Worm (Caenorhabditis elegans) whole organism, L4 larva: ENCODE results near the gene plk-3.
"Not testable (repeated sequence)": the region's sequence is repeated elsewhere in the genome, so short reads cannot be mapped to it uniquely, and the experiment has no call there.

Experiments used
- T26A8.4 ChIP-seq: fragments of 200-800 bp; sonication (Bioruptor generic); IDR thresholded peaks from 2 replicates; pipeline ENCODE4 v1.3.6; 2022; ENCODE audit warnings: missing genetic modification characterization, missing compliant biosample characterization
- Y105C5A.15 ChIP-seq: fragments of 200-800 bp; sonication (Bioruptor generic); IDR thresholded peaks from 2 replicates; pipeline ENCODE4 v1.3.6; 2022; ENCODE audit warnings: missing genetic modification characterization, missing compliant biosample characterization
- Y5F2A.4 ChIP-seq: fragments of 200-800 bp; sonication (Bioruptor generic); optimal IDR thresholded peaks from 2 replicates; lab custom pipeline; 2018; ENCODE audit warnings: mild to moderate bottlenecking, missing genetic modification characterization, missing compliant biosample characterization
- ZK546.5 ChIP-seq, 2 experiments: sonication (generic microtip); optimal IDR thresholded peaks; 2 replicates each; lab custom pipeline; 2017; ENCODE audit warnings: missing biosample characterization in 2 of 2, missing genetic modification characterization in 2 of 2
- dmd-8 ChIP-seq: fragments of 200-800 bp; sonication (Bioruptor generic); IDR thresholded peaks from 2 replicates; pipeline ENCODE4 v1.3.6; 2022; ENCODE audit warnings: missing genetic modification characterization, missing compliant biosample characterization
- duxl-1 ChIP-seq: sonication (generic microtip); optimal IDR thresholded peaks from 2 replicates; lab custom pipeline; 2016; ENCODE audit warnings: mild to moderate bottlenecking, missing genetic modification characterization, moderate library complexity, missing compliant biosample characterization; ENCODE audit not compliant: poor library complexity
- fos-1 ChIP-seq: fragments of 150-350 bp; optimal IDR thresholded peaks from 2 replicates; lab custom pipeline; 2014; ENCODE audit warnings: missing biosample characterization, missing genetic modification characterization
- hlh-30 ChIP-seq: sonication (generic microtip); optimal IDR thresholded peaks from 2 replicates; lab custom pipeline; 2017; ENCODE audit warnings: antibody characterized with exemption, mild to moderate bottlenecking, missing genetic modification characterization, missing compliant biosample characterization; ENCODE audit not compliant: insufficient read depth
- lin-39 ChIP-seq: fragments of 150-350 bp; optimal IDR thresholded peaks from 2 replicates; lab custom pipeline; 2014; ENCODE audit warnings: missing biosample characterization, missing genetic modification reagents, missing genetic modification characterization
- lir-3 ChIP-seq: sonication (generic microtip); optimal IDR thresholded peaks from 2 replicates; lab custom pipeline; 2016; ENCODE audit warnings: mild to moderate bottlenecking, missing genetic modification characterization, missing compliant biosample characterization
- nhr-237 ChIP-seq: sonication (generic microtip); optimal IDR thresholded peaks from 2 replicates; lab custom pipeline; 2017; ENCODE audit warnings: missing biosample characterization, missing genetic modification characterization
- pqm-1 ChIP-seq: sonication (generic microtip); optimal IDR thresholded peaks from 2 replicates; lab custom pipeline; 2017; ENCODE audit warnings: missing biosample characterization, missing genetic modification characterization
- set-16 ChIP-seq: fragments of 200-800 bp; sonication (Bioruptor generic); IDR thresholded peaks from 2 replicates; pipeline ENCODE4 v1.3.6; 2022; ENCODE audit warnings: missing genetic modification reagents, missing genetic modification characterization, missing compliant biosample characterization
- snpc-4 ChIP-seq: fragments of 150-350 bp; optimal IDR thresholded peaks from 2 replicates; lab custom pipeline; 2014; ENCODE audit warnings: missing biosample characterization, missing genetic modification characterization

DNA sequence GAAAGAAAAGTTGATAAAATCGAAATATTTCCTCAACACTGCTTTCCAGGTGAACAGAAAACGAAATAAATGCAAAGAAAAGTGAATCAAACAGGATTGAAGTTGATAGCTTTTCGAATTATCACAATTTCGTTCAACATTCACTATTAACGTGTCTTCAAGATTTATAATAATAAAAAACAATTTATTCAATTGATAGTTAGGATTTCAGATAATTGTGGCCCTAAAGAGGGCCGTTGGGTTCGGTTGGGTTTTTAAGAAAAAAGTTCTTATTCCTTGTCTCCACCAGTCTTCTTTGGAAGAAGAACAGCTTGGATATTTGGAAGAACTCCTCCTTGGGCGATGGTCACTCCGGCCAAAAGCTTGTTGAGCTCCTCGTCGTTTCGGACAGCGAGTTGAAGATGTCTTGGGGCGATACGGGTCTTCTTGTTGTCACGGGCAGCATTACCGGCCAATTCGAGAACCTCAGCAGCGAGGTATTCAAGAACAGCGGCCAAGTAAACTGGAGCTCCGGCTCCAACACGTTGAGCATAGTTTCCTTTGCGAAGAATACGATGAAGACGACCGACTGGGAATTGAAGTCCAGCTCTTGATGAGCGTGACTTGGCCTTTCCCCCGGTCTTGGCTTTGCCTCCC is 12.7 kb upstream of the plk-3 start:
- not testable (repeated sequence) for TF ChIP-seq nhr-237 (tag; lab: Kevin White, UChicago); snpc-4; lin-39 (tag; lab: Kevin White, UChicago); dmd-8 (GFP tag; lab: Robert Waterston, UW); fos-1; set-16; hlh-30 (tag; lab: Kevin White, UChicago); T26A8.4; lir-3 (tag; lab: Kevin White, UChicago); pqm-1; duxl-1 (tag; lab: Kevin White, UChicago); ZK546.5 (tag; optimal IDR thresholded peaks at IDR 0.05; lab: Kevin White, UChicago); Y5F2A.4 (GFP tag; lab: Kevin White, UChicago)
- TF ChIP-seq Y105C5A.15 (GFP tag; lab: Robert Waterston, UW), result peak; percentile 32; the same call in 1 of the 2 replicates
